Fruit fly (Drosophila melanogaster): ENCODE data around the gene CG43102.

CG43102 gene

DNA sequence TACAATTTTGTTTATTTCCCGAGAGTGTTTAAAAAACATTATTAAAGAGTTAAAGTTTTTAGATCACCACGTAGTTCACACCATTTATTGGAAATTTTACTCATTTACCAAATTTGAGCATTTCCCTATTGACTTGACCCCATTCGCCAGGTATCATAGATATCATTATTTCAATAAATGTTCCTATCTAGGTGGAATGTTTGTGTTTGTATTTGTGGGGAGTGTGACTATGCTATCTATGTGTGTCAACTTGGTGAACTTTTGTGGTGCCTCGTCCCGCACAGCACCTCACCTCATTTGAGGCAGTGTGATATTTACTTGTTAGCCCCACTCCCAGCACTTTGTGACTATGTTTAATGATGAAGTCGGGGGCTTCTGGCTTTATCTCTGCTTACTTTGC is 34.4 kb upstream of the CG43102 start (continued):
- TF ChIP-seq Dbx (GFP tag; IDR thresholded peaks at IDR 0.05) (no peak), luna (GFP tag; optimal IDR thresholded peaks at IDR 0.05) (no peak), CG15601 (tag; optimal IDR thresholded peaks at IDR 0.05) (peak; percentile 57), CG9727 (GFP tag; optimal IDR thresholded peaks at IDR 0.05) (peak; percentile 16), maf-S (GFP tag; optimal IDR thresholded peaks at IDR 0.05) (no peak), seq (GFP tag; IDR thresholded peaks at IDR 0.05) (no peak), Eip74EF (GFP tag; optimal IDR thresholded peaks at IDR 0.05) (peak in 1 of 2 experiments; percentile 64), crc (GFP tag; optimal IDR thresholded peaks at IDR 0.05) (no peak), onecut (GFP tag; IDR thresholded peaks at IDR 0.05) (peak; percentile 44), CG8388 (GFP tag; optimal IDR thresholded peaks at IDR 0.05) (peak; percentile 18), salm (tag; optimal IDR thresholded peaks at IDR 0.05) (peak; percentile 48), gfzf (GFP tag; optimal IDR thresholded peaks at IDR 0.05) (no peak), CG15514 (GFP tag; optimal IDR thresholded peaks at IDR 0.05) (no peak), CG10274 (GFP tag; optimal IDR thresholded peaks at IDR 0.05) (no peak), CG11723 (GFP tag; optimal IDR thresholded peaks at IDR 0.05) (peak; percentile 17), ewg (GFP tag; optimal IDR thresholded peaks at IDR 0.05) (no peak), CG12299 (tag; optimal IDR thresholded peaks at IDR 0.05) (peak; percentile 13), CG17359 (tag; optimal IDR thresholded peaks at IDR 0.05) (no peak), unpg (GFP tag; optimal IDR thresholded peaks at IDR 0.05) (peak; percentile 33), lbe (GFP tag; optimal IDR thresholded peaks at IDR 0.05) (no peak)

- TF ChIP-seq sens (GFP tag) (peak; percentile 10), Sox100B (GFP tag; optimal IDR thresholded peaks at IDR 0.05) (no peak), crol (GFP tag; IDR thresholded peaks at IDR 0.05) (peak; percentile 71), Ets65A (GFP tag) (peak; percentile 69), onecut (GFP tag; IDR thresholded peaks at IDR 0.05) (peak; percentile 55; the same call in 1 of the 2 replicates), CG2199 (GFP tag; IDR thresholded peaks at IDR 0.05) (peak; percentile 84; the same call in 2 of the 3 replicates), CG9215 (GFP tag; IDR thresholded peaks at IDR 0.05) (peak; percentile 25; the same call in 1 of the 2 replicates), CG6791 (GFP tag; IDR thresholded peaks at IDR 0.05; ENCODE audit: partially characterized antibody) (0 out of 3 replicates have a peak, but pooled peaks have one; percentile 11), Fer1 (GFP tag; optimal IDR thresholded peaks at IDR 0.05) (no peak), CG7928 (GFP tag; optimal IDR thresholded peaks at IDR 0.05) (no peak), Mrtf (GFP tag; IDR thresholded peaks at IDR 0.05) (no peak)
Observed at dm6 chr3R:17827038-17827616, 32.8 kb upstream of the CG43102 start.

dm6 chr3R:17825806-17826583 is 31.7 kb upstream of the CG43102 start:
- TF ChIP-seq ranshi (GFP tag; IDR thresholded peaks at IDR 0.05), result no peak
- no peak for TF ChIP-seq CG17359 (tag; optimal IDR thresholded peaks at IDR 0.05)
- no peak for TF ChIP-seq CG10543 (GFP tag; optimal IDR thresholded peaks at IDR 0.05)
- peak; percentile 73 for TF ChIP-seq cad (GFP tag; optimal IDR thresholded peaks at IDR 0.05)
- no peak for TF ChIP-seq otp (GFP tag; IDR thresholded peaks at IDR 0.05)
- peak; percentile 87 for TF ChIP-seq pros (GFP tag; optimal IDR thresholded peaks at IDR 0.05)
- no peak for TF ChIP-seq CG2120 (GFP tag; optimal IDR thresholded peaks at IDR 0.05)
- TF ChIP-seq CG1024 (GFP tag; IDR thresholded peaks at IDR 0.05), result no peak
- no peak for TF ChIP-seq CG14860 (GFP tag; IDR thresholded peaks at IDR 0.05; ENCODE audit: partially characterized antibody)
- peak; percentile 99 for TF ChIP-seq CG15479 (GFP tag; optimal IDR thresholded peaks at IDR 0.05)
- no peak for TF ChIP-seq Abd-B (GFP tag; optimal IDR thresholded peaks at IDR 0.05)
- no peak for TF ChIP-seq CG13287 (GFP tag; IDR thresholded peaks at IDR 0.05; ENCODE audit: partially characterized antibody)
- no peak for TF ChIP-seq eve (GFP tag; optimal IDR thresholded peaks at IDR 0.05)
- TF ChIP-seq D (optimal IDR thresholded peaks at IDR 0.05), result peak; percentile 86
- TF ChIP-seq D (GFP tag; optimal IDR thresholded peaks at IDR 0.05), result no peak
- TF ChIP-seq nmo (GFP tag; optimal IDR thresholded peaks at IDR 0.05), result no peak
- TF ChIP-seq ERR (GFP tag; optimal IDR thresholded peaks at IDR 0.05), result no peak
- no peak for TF ChIP-seq CG3163 (GFP tag; optimal IDR thresholded peaks at IDR 0.05)

Measured in whole organism, embryonic.